Fruit fly (Drosophila melanogaster) whole organism, embryonic: ENCODE data around the gene mAChR-C.

Experiments used
- Atf3 ChIP-seq: fragments of 200-800 bp; sonication (Bioruptor generic); optimal IDR thresholded peaks from 3 replicates; lab custom pipeline; 2016; ENCODE audit warnings: missing biosample characterization, missing genetic modification characterization
- B-H2 ChIP-seq: fragments of 200-800 bp; sonication (Bioruptor generic); optimal IDR thresholded peaks from 2 replicates; lab custom pipeline; 2018; ENCODE audit warnings: missing biosample characterization, mild to moderate bottlenecking, missing genetic modification characterization
- CG10274 ChIP-seq: fragments of 200-800 bp; sonication (Bioruptor generic); optimal IDR thresholded peaks from 3 replicates; lab custom pipeline; 2017; ENCODE audit warnings: missing biosample characterization, mild to moderate bottlenecking, missing genetic modification characterization
- CG10462 ChIP-seq: fragments of 200-800 bp; sonication (Bioruptor generic); optimal IDR thresholded peaks from 2 replicates; lab custom pipeline; 2016; ENCODE audit warnings: missing biosample characterization, missing genetic modification characterization
- CG10565 ChIP-seq: fragments of 200-800 bp; sonication (Bioruptor generic); optimal IDR thresholded peaks from 3 replicates; lab custom pipeline; 2016; ENCODE audit warnings: missing biosample characterization, mild to moderate bottlenecking, missing genetic modification characterization
- CG11696 ChIP-seq: fragments of 200-800 bp; sonication (Bioruptor generic); IDR thresholded peaks from 2 replicates; pipeline ENCODE4 v1.3.6; 2022; ENCODE audit warnings: missing biosample characterization, missing genetic modification characterization
- CG12659 ChIP-seq: fragments of 200-800 bp; sonication (Bioruptor generic); optimal IDR thresholded peaks from 3 replicates; lab custom pipeline; 2017; ENCODE audit warnings: mild to moderate bottlenecking, missing biosample characterization, missing genetic modification reagents, missing genetic modification characterization
- CG13775 ChIP-seq: fragments of 200-800 bp; sonication (Bioruptor generic); optimal IDR thresholded peaks from 3 replicates; lab custom pipeline; 2017; ENCODE audit warnings: missing biosample characterization, mild to moderate bottlenecking, missing genetic modification characterization
- CG13894 ChIP-seq: fragments of 200-800 bp; sonication (Bioruptor generic); optimal IDR thresholded peaks from 3 replicates; lab custom pipeline; 2018; ENCODE audit warnings: missing biosample characterization, mild to moderate bottlenecking, missing genetic modification characterization, moderate library complexity
- CG17385 ChIP-seq: fragments of 200-800 bp; sonication (Bioruptor generic); optimal IDR thresholded peaks from 3 replicates; lab custom pipeline; 2018; ENCODE audit warnings: missing biosample characterization, mild to moderate bottlenecking, missing genetic modification characterization
- CG1792 ChIP-seq: fragments of 200-800 bp; sonication (Bioruptor generic); optimal IDR thresholded peaks from 2 replicates; lab custom pipeline; 2016; ENCODE audit warnings: missing biosample characterization, missing genetic modification characterization
- CG30020 ChIP-seq: fragments of 200-800 bp; optimal IDR thresholded peaks from 2 replicates; lab custom pipeline; 2019; ENCODE audit warnings: missing biosample characterization, mild to moderate bottlenecking, missing genetic modification characterization, moderate library complexity
- CG3838 ChIP-seq: fragments of 200-800 bp; sonication (Bioruptor generic); optimal IDR thresholded peaks from 3 replicates; lab custom pipeline; 2016; ENCODE audit warnings: missing biosample characterization, missing genetic modification characterization
- CG43689 ChIP-seq: fragments of 200-800 bp; sonication (Bioruptor generic); IDR thresholded peaks from 2 replicates; pipeline ENCODE4 v1.3.6; 2022; ENCODE audit warnings: missing biosample characterization, missing genetic modification characterization
- CG6254 ChIP-seq: fragments of 200-800 bp; sonication (Bioruptor generic); optimal IDR thresholded peaks from 3 replicates; lab custom pipeline; 2017; ENCODE audit warnings: mild to moderate bottlenecking, missing biosample characterization, missing genetic modification reagents, missing genetic modification characterization
- CG6654 ChIP-seq: fragments of 200-800 bp; sonication (Bioruptor generic); optimal IDR thresholded peaks from 2 replicates; lab custom pipeline; 2017; ENCODE audit warnings: missing biosample characterization, mild to moderate bottlenecking, missing genetic modification characterization
- CG6791 ChIP-seq: fragments of 200-800 bp; sonication (Bioruptor generic); IDR thresholded peaks from 3 replicates; pipeline ENCODE4 v1.3.6; 2022; ENCODE audit warnings: missing biosample characterization, missing genetic modification characterization; ENCODE audit not compliant: partially characterized antibody
- CG7987 ChIP-seq: fragments of 200-800 bp; sonication (Bioruptor generic); optimal IDR thresholded peaks from 2 replicates; lab custom pipeline; 2018; ENCODE audit warnings: missing biosample characterization, mild to moderate bottlenecking, missing genetic modification characterization, moderate library complexity
- CG9215 ChIP-seq: fragments of 200-800 bp; sonication (Bioruptor generic); IDR thresholded peaks from 2 replicates; pipeline ENCODE4 v1.3.6; 2022; ENCODE audit warnings: missing biosample characterization, missing genetic modification characterization
- CG9727 ChIP-seq: fragments of 200-800 bp; sonication (Bioruptor generic); optimal IDR thresholded peaks from 3 replicates; lab custom pipeline; 2017; ENCODE audit warnings: missing biosample characterization, mild to moderate bottlenecking, missing genetic modification characterization
- D19A ChIP-seq: fragments of 200-800 bp; optimal IDR thresholded peaks from 3 replicates; lab custom pipeline; 2019; ENCODE audit warnings: missing biosample characterization, mild to moderate bottlenecking, missing genetic modification characterization, moderate library complexity
- HmgD ChIP-seq: fragments of 200-800 bp; sonication (Bioruptor generic); optimal IDR thresholded peaks from 3 replicates; lab custom pipeline; 2016; ENCODE audit warnings: missing biosample characterization, missing genetic modification characterization
- Hsf ChIP-seq: fragments of 200-800 bp; sonication (Bioruptor generic); optimal IDR thresholded peaks from 3 replicates; lab custom pipeline; 2016; ENCODE audit warnings: missing biosample characterization, missing genetic modification characterization
- NC2α ChIP-seq: fragments of 200-800 bp; sonication (Bioruptor generic); optimal IDR thresholded peaks from 2 replicates; lab custom pipeline; 2016; ENCODE audit warnings: missing biosample characterization, missing genetic modification characterization
- Ptx1 ChIP-seq: fragments of 200-800 bp; sonication (Bioruptor generic); IDR thresholded peaks from 2 replicates; pipeline ENCODE4 v1.3.6; 2022; ENCODE audit warnings: missing biosample characterization, missing genetic modification characterization
- Spps ChIP-seq: fragments of 200-800 bp; sonication (Bioruptor generic); optimal IDR thresholded peaks from 2 replicates; lab custom pipeline; 2018; ENCODE audit warnings: missing biosample characterization, mild to moderate bottlenecking, missing genetic modification characterization
- ap ChIP-seq: fragments of 200-800 bp; sonication (Bioruptor generic); IDR thresholded peaks from 2 replicates; pipeline ENCODE4 v1.3.6; 2022; ENCODE audit warnings: missing biosample characterization, missing genetic modification characterization
- ci ChIP-seq: fragments of 200-800 bp; sonication (Bioruptor generic); IDR thresholded peaks from 3 replicates; pipeline ENCODE4 v1.3.6; 2022; ENCODE audit warnings: missing biosample characterization, missing genetic modification characterization
- da ChIP-seq: fragments of 200-800 bp; sonication (Bioruptor generic); optimal IDR thresholded peaks from 2 replicates; lab custom pipeline; 2016; ENCODE audit warnings: missing biosample characterization, missing genetic modification characterization
- exex ChIP-seq: fragments of 200-800 bp; sonication (Bioruptor generic); optimal IDR thresholded peaks from 4 replicates; lab custom pipeline; 2018; ENCODE audit warnings: missing biosample characterization, mild to moderate bottlenecking, missing genetic modification characterization, moderate library complexity
- eyg ChIP-seq: fragments of 200-800 bp; sonication (Bioruptor generic); optimal IDR thresholded peaks from 3 replicates; lab custom pipeline; 2016; ENCODE audit warnings: missing biosample characterization, missing genetic modification characterization
- fd96Cb ChIP-seq: fragments of 200-800 bp; sonication (Bioruptor generic); optimal IDR thresholded peaks from 2 replicates; lab custom pipeline; 2018; ENCODE audit warnings: missing biosample characterization, mild to moderate bottlenecking, missing genetic modification characterization, moderate library complexity
- gce ChIP-seq: fragments of 200-800 bp; sonication (Bioruptor generic); IDR thresholded peaks from 3 replicates; pipeline ENCODE4 v1.3.6; 2022; ENCODE audit warnings: missing biosample characterization, missing genetic modification characterization
- gem ChIP-seq: fragments of 200-800 bp; sonication (Bioruptor generic); optimal IDR thresholded peaks from 2 replicates; lab custom pipeline; 2019; ENCODE audit warnings: missing biosample characterization, mild to moderate bottlenecking, missing genetic modification characterization, moderate library complexity
- lab ChIP-seq: fragments of 200-800 bp; sonication (Bioruptor generic); optimal IDR thresholded peaks from 3 replicates; lab custom pipeline; 2017; ENCODE audit warnings: missing biosample characterization, missing genetic modification characterization, mild to moderate bottlenecking, moderate library complexity, missing genetic modification reagents
- lov ChIP-seq, 2 experiments: fragments of 200-800 bp in 1 of 2; fragments of >200 bp in 1 of 2; sonication (Bioruptor generic) in 1 of 2; IDR thresholded peaks in 1 of 2; optimal IDR thresholded peaks in 1 of 2; 2 replicates in 1 of 2; 3 replicates in 1 of 2; pipeline versions ENCODE4 v1.3.6 to Lab custom; 2017 to 2022; ENCODE audit warnings: missing biosample characterization in 1 of 2, missing genetic modification characterization in 1 of 2
- maf-S ChIP-seq: fragments of 200-800 bp; sonication (Bioruptor generic); optimal IDR thresholded peaks from 2 replicates; lab custom pipeline; 2016; ENCODE audit warnings: missing biosample characterization, missing genetic modification characterization
- phol ChIP-seq: fragments of 200-800 bp; sonication (Bioruptor generic); optimal IDR thresholded peaks from 3 replicates; lab custom pipeline; 2018; ENCODE audit warnings: missing biosample characterization, mild to moderate bottlenecking, missing genetic modification characterization, moderate library complexity
- pros ChIP-seq: fragments of 200-800 bp; sonication (Bioruptor generic); optimal IDR thresholded peaks from 3 replicates; lab custom pipeline; 2019; ENCODE audit warnings: missing biosample characterization, mild to moderate bottlenecking, missing genetic modification characterization, moderate library complexity
- ranshi ChIP-seq: fragments of 200-800 bp; sonication (Bioruptor generic); IDR thresholded peaks from 2 replicates; pipeline ENCODE4 v1.3.6; 2022; ENCODE audit warnings: missing biosample characterization, missing genetic modification characterization
- sim ChIP-seq: fragments of 200-800 bp; sonication (Bioruptor generic); IDR thresholded peaks from 2 replicates; pipeline ENCODE4 v1.3.6; 2022; ENCODE audit warnings: missing biosample characterization, missing genetic modification characterization
- sisA ChIP-seq: fragments of 200-800 bp; sonication (Bioruptor generic); IDR thresholded peaks from 2 replicates; pipeline ENCODE4 v1.3.6; 2022; ENCODE audit warnings: missing biosample characterization, missing genetic modification characterization
- slp2 ChIP-seq: fragments of 200-800 bp; sonication (Bioruptor generic); optimal IDR thresholded peaks from 2 replicates; lab custom pipeline; 2016; ENCODE audit warnings: missing biosample characterization, missing genetic modification characterization
- sob ChIP-seq: fragments of 200-800 bp; sonication (Bioruptor generic); IDR thresholded peaks from 2 replicates; pipeline ENCODE4 v1.3.6; 2022; ENCODE audit warnings: missing biosample characterization, missing genetic modification characterization
- ssp ChIP-seq: fragments of 200-800 bp; sonication (Bioruptor generic); IDR thresholded peaks from 2 replicates; pipeline ENCODE4 v1.3.6; 2022; ENCODE audit warnings: missing biosample characterization, missing genetic modification characterization
- toy ChIP-seq: fragments of 200-800 bp; sonication (Bioruptor generic); IDR thresholded peaks from 2 replicates; pipeline ENCODE4 v1.3.6; 2022; ENCODE audit warnings: missing biosample characterization, missing genetic modification characterization
- wor ChIP-seq: fragments of 200-800 bp; sonication (Bioruptor generic); IDR thresholded peaks from 2 replicates; pipeline ENCODE4 v1.3.6; 2022; ENCODE audit warnings: missing biosample characterization, missing genetic modification characterization
- zf30C ChIP-seq: fragments of 200-800 bp; sonication (Bioruptor generic); optimal IDR thresholded peaks from 3 replicates; lab custom pipeline; 2018; ENCODE audit warnings: missing biosample characterization, mild to moderate bottlenecking, missing genetic modification characterization
- zfh1 ChIP-seq: fragments of 200-800 bp; sonication (Bioruptor generic); IDR thresholded peaks from 3 replicates; pipeline ENCODE4 v1.3.6; 2022; ENCODE audit warnings: missing biosample characterization, missing genetic modification characterization

Gene mAChR-C

DNA sequence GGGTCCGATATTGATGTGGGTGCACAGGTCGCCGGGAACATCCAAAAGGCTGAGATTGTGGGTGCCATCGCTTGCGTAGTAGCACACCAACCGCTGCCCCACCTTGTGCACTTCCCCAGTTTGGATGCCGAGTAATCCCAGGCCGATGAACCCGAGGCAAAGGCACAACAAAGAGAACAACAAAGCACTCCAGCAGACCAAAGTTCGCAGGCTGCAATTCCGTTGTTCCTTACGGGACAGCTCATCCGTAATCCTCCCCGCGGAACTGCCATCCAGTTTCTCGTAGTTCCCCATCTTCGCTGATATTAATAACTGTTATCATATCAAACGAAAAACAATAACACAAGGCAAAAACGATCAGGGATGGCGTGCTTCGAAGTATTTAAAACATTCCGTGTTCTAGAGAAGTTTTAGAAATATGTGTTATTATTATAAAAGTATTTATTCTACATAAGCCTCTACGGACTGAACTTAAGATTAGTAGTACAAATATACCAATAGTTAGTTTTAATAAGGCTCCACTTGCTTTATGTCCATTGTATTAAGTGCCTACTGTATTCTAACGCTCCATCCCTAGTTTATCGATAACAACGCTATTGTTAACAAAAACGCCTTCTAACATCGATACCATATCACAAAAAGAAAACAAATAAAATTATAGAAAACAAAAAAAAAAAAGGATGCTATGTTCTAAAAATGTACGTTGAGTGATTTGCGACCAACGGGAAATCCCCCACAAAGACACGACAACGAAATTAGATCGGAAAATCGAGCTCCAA lies 16.9 kb upstream of the mAChR-C start, which contains the start of the genes Cht11 and CG4558 (continued):
- TF ChIP-seq toy (GFP tag; lab: Robert Waterston, UW) (peak; percentile 30; the same call in 1 of the 2 replicates), CG12659 (GFP tag; lab: Kevin White, UChicago) (peak; percentile 88), gem (tag; lab: Kevin White, UChicago) (peak; percentile 92), zfh1 (GFP tag; lab: Robert Waterston, UW) (peak; percentile 84), sob (GFP tag; lab: Robert Waterston, UW) (peak; percentile 89), ap (GFP tag; lab: Robert Waterston, UW) (peak; percentile 63), eyg (GFP tag; lab: Kevin White, UChicago) (no peak), ssp (peak; percentile 69), CG10462 (GFP tag; lab: Kevin White, UChicago) (peak; percentile 47), CG13775 (GFP tag; lab: Kevin White, UChicago) (peak; percentile 80), CG6654 (peak; percentile 31), CG9727 (peak; percentile 76), CG30020 (tag; lab: Kevin White, UChicago) (peak; percentile 65), exex (tag; lab: Kevin White, UChicago) (peak; percentile 88), CG3838 (GFP tag; lab: Kevin White, UChicago) (peak; percentile 45), CG9215 (peak; percentile 77), Spps (tag; lab: Kevin White, UChicago) (peak; percentile 64), sim (GFP tag; lab: Robert Waterston, UW) (no peak), zf30C (GFP tag; lab: Kevin White, UChicago) (no peak), Ptx1 (GFP tag; lab: Robert Waterston, UW) (peak; percentile 91), phol (tag; lab: Kevin White, UChicago) (peak; percentile 85), sisA (peak; percentile 87), D19A (peak; percentile 74), CG11696 (peak; percentile 41; the same call in 1 of the 2 replicates), CG43689 (GFP tag; lab: Robert Waterston, UW) (0 out of 2 replicates have a peak, but pooled peaks have one; percentile 42), ci (GFP tag; lab: Robert Waterston, UW) (peak; percentile 83), Atf3 (GFP tag; lab: Kevin White, UChicago) (peak; percentile 54), Hsf (GFP tag; lab: Kevin White, UChicago) (peak; percentile 82), CG10274 (GFP tag; lab: Kevin White, UChicago) (peak; percentile 26), CG13894 (tag; lab: Kevin White, UChicago) (peak; percentile 82), maf-S (no peak), NC2α (GFP tag; lab: Kevin White, UChicago) (no peak), da (GFP tag; lab: Kevin White, UChicago) (no peak), HmgD (no peak), CG17385 (GFP tag; lab: Kevin White, UChicago) (peak; percentile 77), CG7987 (GFP tag; lab: Kevin White, UChicago) (no peak), ranshi (peak; percentile 84), lov (optimal IDR thresholded peaks at IDR 0.05; lab: Kevin White, UChicago) (no peak), lov (GFP tag; IDR thresholded peaks at IDR 0.05; lab: Robert Waterston, UW) (0 out of 3 replicates have a peak, but pooled peaks have one; percentile 51), CG1792 (GFP tag; lab: Kevin White, UChicago) (peak; percentile 10), pros (no peak), CG10565 (GFP tag; lab: Kevin White, UChicago) (no peak), CG6791 (GFP tag; lab: Robert Waterston, UW) (no peak), wor (GFP tag; lab: Robert Waterston, UW) (peak; percentile 58), CG6254 (GFP tag; lab: Kevin White, UChicago) (peak; percentile 62), lab (GFP tag; lab: Kevin White, UChicago) (peak; percentile 87), fd96Cb (tag; lab: Kevin White, UChicago) (peak; percentile 71), slp2 (peak; percentile 44), B-H2 (GFP tag; lab: Kevin White, UChicago) (peak; percentile 88), gce (GFP tag; lab: Robert Waterston, UW) (0 out of 3 replicates have a peak, but pooled peaks have one; percentile 49)
